Fruit fly (Drosophila melanogaster): Measurements from ENCODE around the gene CG4617.

DNA sequence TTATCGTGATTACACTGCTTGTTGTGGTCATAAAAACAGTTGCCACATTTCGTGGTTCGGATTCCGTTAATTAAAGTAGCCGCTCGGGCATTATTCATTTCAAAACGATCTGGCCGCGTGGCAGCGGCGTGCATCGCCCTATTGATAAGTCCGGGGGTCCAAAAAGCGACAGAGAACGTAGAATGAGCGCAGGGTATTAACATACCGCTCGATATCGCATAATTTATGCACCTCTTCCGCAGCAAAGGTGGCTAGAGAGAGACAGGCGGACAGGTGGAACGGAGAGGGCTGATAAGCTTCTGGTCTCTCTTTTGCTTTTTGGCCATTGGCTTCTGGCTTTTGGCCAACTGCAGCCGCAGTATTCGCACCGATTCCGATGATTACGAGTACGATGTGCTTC, 36.2 kb downstream of the CG4617 start:
- TF ChIP-seq Dll (optimal IDR thresholded peaks at IDR 0.05) (no peak), EcR (GFP tag; optimal IDR thresholded peaks at IDR 0.05) (no peak)

All from whole organism.